Worm (Caenorhabditis elegans) whole organism, mixed stage, embryonic: ENCODE results near the gene Y53F4B.19.
A peak's percentile ranks its signal among the peaks of the same experiment; 100 is the strongest.

Source experiments
- M03D4.4 ChIP-seq: sonication (generic microtip); optimal IDR thresholded peaks from 2 replicates; lab custom pipeline; 2017; ENCODE audit warnings: mild to moderate bottlenecking, missing genetic modification characterization, missing compliant biosample characterization
- bed-3 ChIP-seq: fragments of 200-800 bp; sonication (Bioruptor generic); optimal IDR thresholded peaks from 3 replicates; lab custom pipeline; 2018; ENCODE audit warnings: mild to moderate bottlenecking, missing genetic modification characterization, moderate library complexity, missing compliant biosample characterization
- ceh-39 ChIP-seq: fragments of 150-350 bp; optimal IDR thresholded peaks from 2 replicates; lab custom pipeline; 2014; ENCODE audit warnings: missing biosample characterization, missing genetic modification characterization
- ceh-43 ChIP-seq: fragments of 200-800 bp; sonication (Bioruptor generic); optimal IDR thresholded peaks from 2 replicates; lab custom pipeline; 2018; ENCODE audit warnings: mild to moderate bottlenecking, missing genetic modification characterization, moderate library complexity, missing compliant biosample characterization
- ceh-83 ChIP-seq: fragments of 200-800 bp; sonication (Bioruptor generic); optimal IDR thresholded peaks from 2 replicates; lab custom pipeline; 2018; ENCODE audit warnings: mild to moderate bottlenecking, missing genetic modification characterization, missing compliant biosample characterization
- ces-1 ChIP-seq: fragments of 150-350 bp; optimal IDR thresholded peaks from 2 replicates; lab custom pipeline; 2014; ENCODE audit warnings: missing biosample characterization, missing genetic modification reagents, missing genetic modification characterization
- cnd-1 ChIP-seq: fragments of 200-800 bp; sonication (Bioruptor generic); optimal IDR thresholded peaks from 2 replicates; lab custom pipeline; 2018; ENCODE audit warnings: mild to moderate bottlenecking, missing genetic modification characterization, missing compliant biosample characterization
- elt-1 ChIP-seq: sonication (generic microtip); optimal IDR thresholded peaks from 2 replicates; lab custom pipeline; 2017; ENCODE audit warnings: missing genetic modification characterization, mild to moderate bottlenecking, missing compliant biosample characterization, antibody characterized with exemption, moderate library complexity, borderline replicate concordance; ENCODE audit not compliant: insufficient read depth
- flh-1 ChIP-seq: fragments of 200-800 bp; sonication (Bioruptor generic); optimal IDR thresholded peaks from 2 replicates; lab custom pipeline; 2018; ENCODE audit warnings: mild to moderate bottlenecking, missing genetic modification characterization, moderate library complexity, missing compliant biosample characterization
- ham-2 ChIP-seq: fragments of 200-800 bp; sonication (Bioruptor generic); optimal IDR thresholded peaks from 2 replicates; lab custom pipeline; 2018; ENCODE audit warnings: mild to moderate bottlenecking, missing genetic modification characterization, missing compliant biosample characterization
- hlh-1 ChIP-seq: fragments of 150-350 bp; optimal IDR thresholded peaks from 2 replicates; lab custom pipeline; 2014; ENCODE audit warnings: missing biosample characterization, missing genetic modification reagents, missing genetic modification characterization
- lin-13 ChIP-seq: fragments of 150-350 bp; optimal IDR thresholded peaks from 2 replicates; lab custom pipeline; 2014; ENCODE audit warnings: missing biosample characterization, missing genetic modification characterization
- lsy-2 ChIP-seq: fragments of 150-350 bp; optimal IDR thresholded peaks from 2 replicates; lab custom pipeline; 2014; ENCODE audit warnings: missing biosample characterization, missing genetic modification characterization
- mab-5 ChIP-seq: fragments of 150-350 bp; optimal IDR thresholded peaks from 2 replicates; lab custom pipeline; 2014; ENCODE audit warnings: missing biosample characterization, missing genetic modification characterization
- mep-1 ChIP-seq: fragments of 150-350 bp; optimal IDR thresholded peaks from 2 replicates; lab custom pipeline; 2017; ENCODE audit warnings: missing biosample characterization, missing genetic modification reagents, missing genetic modification characterization, inconsistent platforms
- mls-2 ChIP-seq: sonication (generic microtip); optimal IDR thresholded peaks from 2 replicates; lab custom pipeline; 2016; ENCODE audit warnings: mild to moderate bottlenecking, missing genetic modification characterization, moderate library complexity, missing compliant biosample characterization
- nhr-2 ChIP-seq: fragments of 150-350 bp; optimal IDR thresholded peaks from 2 replicates; lab custom pipeline; 2014; ENCODE audit warnings: missing biosample characterization, missing genetic modification characterization
- nhr-237 ChIP-seq: fragments of 150-350 bp; optimal IDR thresholded peaks from 2 replicates; lab custom pipeline; 2014; ENCODE audit warnings: missing biosample characterization, missing genetic modification characterization
- nhr-28 ChIP-seq: fragments of 150-350 bp; optimal IDR thresholded peaks from 2 replicates; lab custom pipeline; 2014; ENCODE audit warnings: missing biosample characterization, missing genetic modification characterization
- pha-4 ChIP-seq: fragments of 150-350 bp; optimal IDR thresholded peaks from 2 replicates; lab custom pipeline; 2018; ENCODE audit warnings: missing biosample characterization, missing genetic modification reagents, missing genetic modification characterization
- sem-2 ChIP-seq: fragments of 200-800 bp; sonication (Bioruptor generic); optimal IDR thresholded peaks from 2 replicates; lab custom pipeline; 2018; ENCODE audit warnings: mild to moderate bottlenecking, missing genetic modification characterization, missing compliant biosample characterization
- snpc-4 ChIP-seq: fragments of 150-350 bp; optimal IDR thresholded peaks from 2 replicates; lab custom pipeline; 2014; ENCODE audit warnings: missing biosample characterization, missing genetic modification characterization
- sptf-1 ChIP-seq: sonication (generic microtip); optimal IDR thresholded peaks from 2 replicates; lab custom pipeline; 2017; ENCODE audit warnings: mild to moderate bottlenecking, missing genetic modification characterization, moderate library complexity, missing compliant biosample characterization
- tbx-8 ChIP-seq: fragments of 200-800 bp; sonication (Bioruptor generic); optimal IDR thresholded peaks from 2 replicates; lab custom pipeline; 2018; ENCODE audit warnings: mild to moderate bottlenecking, missing genetic modification characterization, moderate library complexity, missing compliant biosample characterization
- unc-120 ChIP-seq: sonication (generic microtip); optimal IDR thresholded peaks from 2 replicates; lab custom pipeline; 2017; ENCODE audit warnings: missing genetic modification characterization, missing compliant biosample characterization; ENCODE audit not compliant: poor library complexity, severe bottlenecking
- unc-39 ChIP-seq: fragments of 150-350 bp; optimal IDR thresholded peaks from 2 replicates; lab custom pipeline; 2014; ENCODE audit warnings: missing biosample characterization, missing genetic modification characterization
- unc-62 ChIP-seq: fragments of 150-350 bp; optimal IDR thresholded peaks from 2 replicates; lab custom pipeline; 2014; ENCODE audit warnings: missing biosample characterization, missing genetic modification reagents, missing genetic modification characterization
- zip-8 ChIP-seq: fragments of 150-350 bp; optimal IDR thresholded peaks from 2 replicates; lab custom pipeline; 2014; ENCODE audit warnings: missing biosample characterization, missing genetic modification characterization
- ztf-11 ChIP-seq: fragments of 150-350 bp; optimal IDR thresholded peaks from 2 replicates; lab custom pipeline; 2014; ENCODE audit warnings: missing biosample characterization, missing genetic modification characterization

The Y53F4B.19 gene

DNA sequence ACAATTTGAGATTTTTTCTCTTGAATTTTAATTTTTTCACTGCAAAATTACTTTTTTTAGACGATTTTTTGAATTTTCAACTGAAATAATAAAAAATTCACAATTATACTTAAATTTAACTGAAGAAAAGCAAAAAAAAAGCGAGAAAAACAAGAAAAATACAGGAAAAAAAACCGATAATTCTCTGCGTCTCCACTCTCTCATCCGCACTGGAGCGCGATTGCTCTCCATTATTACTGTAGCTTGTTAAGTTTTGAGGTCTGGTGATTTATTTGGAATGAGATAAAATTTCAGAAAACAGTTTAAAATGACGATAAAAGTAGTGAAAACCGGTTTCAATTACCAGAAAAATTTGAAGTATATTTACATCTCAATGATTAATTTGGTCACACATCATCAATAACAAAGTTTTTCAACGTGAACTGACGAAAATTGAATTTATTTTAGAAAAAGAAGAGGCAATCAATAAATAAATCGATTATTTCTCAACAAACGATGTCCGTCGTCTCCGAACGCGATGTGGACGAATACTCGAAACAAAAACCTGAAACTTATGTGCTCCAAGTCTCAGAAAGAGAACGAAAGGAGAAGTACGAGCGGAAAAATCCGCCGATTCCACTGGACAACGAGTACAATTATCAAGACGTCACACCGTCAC is at the start of gene Y53F4B.19:
Y53F4B.19 (plus strand) TSS at position 157 of the 658 bp plus-strand sequence.
- TF ChIP-seq ceh-39: peak; percentile 95
- no peak for TF ChIP-seq ham-2 (GFP tag; lab: Kevin White, UChicago)
- peak; percentile 79 for TF ChIP-seq lsy-2
- no peak for TF ChIP-seq nhr-2 (tag; lab: Kevin White, UChicago)
- TF ChIP-seq bed-3: no peak

DNA sequence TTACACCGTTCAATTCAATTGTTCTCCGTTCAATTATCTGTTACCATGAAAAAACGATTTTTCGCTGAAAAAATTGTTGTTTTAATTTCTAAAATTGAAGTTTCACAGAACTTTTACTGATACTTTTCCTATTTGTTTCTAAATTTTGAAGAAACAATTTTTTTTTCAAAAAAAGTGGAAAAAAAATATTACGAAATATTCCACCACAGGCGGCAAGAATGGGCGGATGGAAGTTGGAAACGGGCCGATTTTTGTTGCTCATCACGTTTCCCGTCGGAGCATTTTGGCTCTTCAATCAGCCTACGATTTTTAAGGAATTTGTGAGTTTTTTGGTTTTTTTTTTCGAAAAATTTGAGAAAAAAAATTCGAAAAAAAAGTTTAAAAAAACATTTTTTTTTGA is 39.0 kb upstream of the Y53F4B.19 start, which contains the start of gene Y53F4B.14:
Y53F4B.14 (plus strand) TSS at position 210 of the 400 bp plus-strand sequence.
- TF ChIP-seq ztf-11 (tag; lab: Kevin White, UChicago): no peak
- TF ChIP-seq nhr-237 (tag; lab: Kevin White, UChicago): no peak
- no peak for TF ChIP-seq sptf-1 (tag; lab: Kevin White, UChicago)
- no peak for TF ChIP-seq unc-39 (tag; lab: Kevin White, UChicago)
- no peak for TF ChIP-seq ham-2 (GFP tag; lab: Kevin White, UChicago)
- TF ChIP-seq sem-2: no peak
- TF ChIP-seq mls-2 (tag; lab: Kevin White, UChicago): no peak
- no peak for TF ChIP-seq unc-62 (GFP tag; lab: Kevin White, UChicago)
- TF ChIP-seq nhr-2 (tag; lab: Kevin White, UChicago): no peak
- no peak for TF ChIP-seq unc-120
- TF ChIP-seq ceh-43 (GFP tag; lab: Kevin White, UChicago): no peak
- no peak for TF ChIP-seq ceh-83 (GFP tag; lab: Kevin White, UChicago)

DNA sequence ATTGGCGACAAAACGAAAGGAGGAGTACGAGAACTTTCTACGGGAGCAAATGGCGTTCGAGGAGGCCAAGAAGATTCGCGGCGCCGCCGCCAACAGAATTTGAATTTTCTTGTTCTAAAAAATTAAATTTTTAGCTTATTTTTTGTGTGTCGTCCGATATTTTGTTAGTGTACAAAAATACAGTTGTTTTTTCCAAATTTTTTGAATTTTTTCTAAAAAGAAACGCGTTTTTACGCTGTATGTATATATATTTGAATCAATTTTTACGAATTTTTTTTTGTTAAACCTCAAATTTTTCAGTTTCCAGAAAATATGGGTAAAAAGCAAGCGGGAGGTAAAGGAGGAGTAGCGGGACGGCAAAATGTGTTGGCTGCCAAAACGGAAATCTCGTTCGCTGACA is 37.6 kb upstream of the Y53F4B.19 start, which contains the start of gene trip-4:
trip-4 (plus strand) TSS at position 301 of the 400 bp plus-strand sequence.
- TF ChIP-seq cnd-1 (tag; lab: Kevin White, UChicago) (no peak), unc-120 (no peak), sem-2 (no peak), mab-5 (tag; lab: Kevin White, UChicago) (no peak), tbx-8 (GFP tag; lab: Kevin White, UChicago) (no peak), nhr-2 (tag; lab: Kevin White, UChicago) (no peak), lin-13 (tag; lab: Kevin White, UChicago) (no peak), ham-2 (GFP tag; lab: Kevin White, UChicago) (no peak), ces-1 (GFP tag; lab: Kevin White, UChicago) (no peak), ceh-39 (no peak), nhr-28 (no peak)

- TF ChIP-seq ceh-43 (GFP tag; lab: Kevin White, UChicago) (no peak), zip-8 (no peak), hlh-1 (tag; lab: Kevin White, UChicago) (no peak), unc-62 (GFP tag; lab: Kevin White, UChicago) (no peak), sem-2 (no peak)
These were observed 34.4 kb upstream of the Y53F4B.19 start for ce11 chrII:15042310-15042709.

DNA sequence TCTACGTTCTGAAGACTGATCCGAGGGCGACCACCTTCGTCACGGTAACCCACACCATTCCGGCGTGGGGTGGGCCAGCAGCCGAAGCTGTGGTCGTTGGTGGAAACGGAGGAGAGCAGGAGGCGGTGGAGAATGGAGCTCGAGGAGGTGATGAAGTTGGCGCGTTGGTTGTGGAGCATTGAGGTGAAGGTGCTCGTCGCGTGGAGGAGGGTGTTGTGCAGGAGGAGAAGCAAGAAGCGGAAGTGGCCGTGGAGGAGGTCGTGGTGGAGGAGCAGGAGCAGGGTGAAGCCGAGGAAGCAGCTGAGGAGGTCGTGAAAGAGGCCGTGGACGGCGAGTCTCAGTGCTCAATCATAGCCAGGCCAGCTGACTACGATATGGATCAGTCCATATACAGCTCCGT is 18.5 kb upstream of the Y53F4B.19 start, which contains the start of gene Y53F4B.17:
Y53F4B.17 (plus strand) TSS at position 375 of the 400 bp plus-strand sequence.
- TF ChIP-seq zip-8 (no peak), ces-1 (GFP tag; lab: Kevin White, UChicago) (no peak), ceh-39 (no peak), sem-2 (no peak), tbx-8 (GFP tag; lab: Kevin White, UChicago) (no peak), sptf-1 (tag; lab: Kevin White, UChicago) (no peak), M03D4.4 (tag; lab: Kevin White, UChicago) (no peak), pha-4 (tag; lab: Kevin White, UChicago) (no peak), ceh-43 (GFP tag; lab: Kevin White, UChicago) (no peak), hlh-1 (tag; lab: Kevin White, UChicago) (no peak), ceh-83 (GFP tag; lab: Kevin White, UChicago) (no peak), mls-2 (tag; lab: Kevin White, UChicago) (no peak)

- TF ChIP-seq mab-5 (tag; lab: Kevin White, UChicago) (no peak), elt-1 (tag; lab: Kevin White, UChicago) (no peak), ceh-43 (GFP tag; lab: Kevin White, UChicago) (no peak), ceh-39 (no peak), snpc-4 (tag; lab: Kevin White, UChicago) (no peak), sptf-1 (tag; lab: Kevin White, UChicago) (no peak), flh-1 (no peak), lin-13 (tag; lab: Kevin White, UChicago) (no peak), sem-2 (no peak), cnd-1 (tag; lab: Kevin White, UChicago) (no peak), unc-62 (GFP tag; lab: Kevin White, UChicago) (no peak), ces-1 (GFP tag; lab: Kevin White, UChicago) (no peak), M03D4.4 (tag; lab: Kevin White, UChicago) (no peak), ztf-11 (tag; lab: Kevin White, UChicago) (no peak), mep-1 (no peak), tbx-8 (GFP tag; lab: Kevin White, UChicago) (no peak)
These were observed 5.2 kb upstream of the Y53F4B.19 start, which contains the start of gene Y53F4B.18 for ce11 chrII:15071571-15071970. Y53F4B.18 (minus strand) TSS chrII:15071671.
